Fruit fly (Drosophila melanogaster) whole organism, pupa: ENCODE results near the gene Rcd5.

Source experiments
- CG10348 ChIP-seq: fragments of 200-800 bp; sonication (Bioruptor generic); IDR thresholded peaks from 2 replicates; pipeline ENCODE4 v1.3.6; 2022; ENCODE audit warnings: missing biosample characterization, missing genetic modification characterization
- CG12605 ChIP-seq: fragments of 200-800 bp; sonication (Bioruptor generic); IDR thresholded peaks from 2 replicates; pipeline ENCODE4 v1.3.6; 2022; ENCODE audit warnings: missing biosample characterization, missing genetic modification characterization
- CG13204 ChIP-seq: fragments of 200-800 bp; sonication (Bioruptor generic); optimal IDR thresholded peaks from 2 replicates; lab custom pipeline; 2018; ENCODE audit warnings: missing biosample characterization, mild to moderate bottlenecking, missing genetic modification characterization, moderate library complexity
- CG14655 ChIP-seq: fragments of 200-800 bp; sonication (Bioruptor generic); optimal IDR thresholded peaks from 3 replicates; lab custom pipeline; 2017; ENCODE audit warnings: mild to moderate bottlenecking, missing biosample characterization, missing genetic modification reagents, missing genetic modification characterization
- CG15710 ChIP-seq: fragments of 200-800 bp; sonication (Bioruptor generic); optimal IDR thresholded peaks from 2 replicates; lab custom pipeline; 2018; ENCODE audit warnings: missing biosample characterization, mild to moderate bottlenecking, missing genetic modification characterization, moderate library complexity
- CG17806 ChIP-seq: fragments of 200-800 bp; sonication (Bioruptor generic); optimal IDR thresholded peaks from 2 replicates; lab custom pipeline; 2018; ENCODE audit warnings: missing biosample characterization, mild to moderate bottlenecking, missing genetic modification characterization, moderate library complexity
- CG32121 ChIP-seq: fragments of 200-800 bp; sonication (Bioruptor generic); IDR thresholded peaks from 2 replicates; pipeline ENCODE4 v1.3.6; 2022; ENCODE audit warnings: missing biosample characterization, missing genetic modification characterization
- CG34367 ChIP-seq: fragments of 200-800 bp; sonication (Bioruptor generic); optimal IDR thresholded peaks from 2 replicates; lab custom pipeline; 2018; ENCODE audit warnings: missing biosample characterization, mild to moderate bottlenecking, missing genetic modification characterization
- CG4496 ChIP-seq: fragments of 200-800 bp; sonication (Bioruptor generic); IDR thresholded peaks from 3 replicates; pipeline ENCODE4 v1.3.6; 2022; ENCODE audit warnings: missing biosample characterization, missing genetic modification characterization
- CG8159 ChIP-seq: fragments of 200-800 bp; sonication (Bioruptor generic); optimal IDR thresholded peaks from 3 replicates; lab custom pipeline; 2018; ENCODE audit warnings: missing biosample characterization, mild to moderate bottlenecking, missing genetic modification characterization, moderate library complexity
- CG8301 ChIP-seq: fragments of 200-800 bp; sonication (Bioruptor generic); optimal IDR thresholded peaks from 2 replicates; lab custom pipeline; 2018; ENCODE audit warnings: missing biosample characterization, mild to moderate bottlenecking, missing genetic modification characterization
- CG9948 ChIP-seq: fragments of 200-800 bp; sonication (Bioruptor generic); optimal IDR thresholded peaks from 2 replicates; lab custom pipeline; 2018; ENCODE audit warnings: missing biosample characterization, mild to moderate bottlenecking, missing genetic modification characterization, moderate library complexity
- D1 ChIP-seq: fragments of 200-800 bp; sonication (Bioruptor generic); optimal IDR thresholded peaks from 2 replicates; lab custom pipeline; 2018; ENCODE audit warnings: missing biosample characterization, mild to moderate bottlenecking, missing genetic modification characterization, moderate library complexity
- EcR ChIP-seq: fragments of 200-800 bp; sonication (Bioruptor generic); optimal IDR thresholded peaks from 3 replicates; lab custom pipeline; 2019; ENCODE audit warnings: missing biosample characterization, missing genetic modification characterization, mild to moderate bottlenecking, moderate library complexity, missing genetic modification reagents
- Ets98B ChIP-seq: fragments of 200-800 bp; sonication (Bioruptor generic); IDR thresholded peaks from 2 replicates; pipeline ENCODE4 v1.3.6; 2022; ENCODE audit warnings: missing biosample characterization, missing genetic modification characterization
- Pif1A ChIP-seq: fragments of 200-800 bp; sonication (Bioruptor generic); optimal IDR thresholded peaks from 3 replicates; lab custom pipeline; 2016; ENCODE audit warnings: missing biosample characterization, missing genetic modification characterization
- Pif1B ChIP-seq: fragments of 200-800 bp; sonication (Bioruptor generic); optimal IDR thresholded peaks from 3 replicates; lab custom pipeline; 2016; ENCODE audit warnings: missing biosample characterization, missing genetic modification characterization
- Snoo ChIP-seq: fragments of 200-800 bp; sonication (Bioruptor generic); optimal IDR thresholded peaks from 3 replicates; lab custom pipeline; 2017; ENCODE audit warnings: missing biosample characterization, mild to moderate bottlenecking, missing genetic modification characterization, inconsistent platforms
- fd96Ca ChIP-seq: fragments of 200-800 bp; sonication (Bioruptor generic); IDR thresholded peaks from 3 replicates; pipeline ENCODE4 v1.3.6; 2022; ENCODE audit warnings: missing biosample characterization, missing genetic modification characterization
- gl ChIP-seq: fragments of 200-800 bp; sonication (Bioruptor generic); optimal IDR thresholded peaks from 2 replicates; lab custom pipeline; 2018; ENCODE audit warnings: missing biosample characterization, mild to moderate bottlenecking, missing genetic modification characterization
- rn ChIP-seq: fragments of 200-800 bp; sonication (Bioruptor generic); IDR thresholded peaks from 2 replicates; pipeline ENCODE4 v1.3.6; 2022; ENCODE audit warnings: missing biosample characterization, missing genetic modification characterization

The Rcd5 gene

DNA sequence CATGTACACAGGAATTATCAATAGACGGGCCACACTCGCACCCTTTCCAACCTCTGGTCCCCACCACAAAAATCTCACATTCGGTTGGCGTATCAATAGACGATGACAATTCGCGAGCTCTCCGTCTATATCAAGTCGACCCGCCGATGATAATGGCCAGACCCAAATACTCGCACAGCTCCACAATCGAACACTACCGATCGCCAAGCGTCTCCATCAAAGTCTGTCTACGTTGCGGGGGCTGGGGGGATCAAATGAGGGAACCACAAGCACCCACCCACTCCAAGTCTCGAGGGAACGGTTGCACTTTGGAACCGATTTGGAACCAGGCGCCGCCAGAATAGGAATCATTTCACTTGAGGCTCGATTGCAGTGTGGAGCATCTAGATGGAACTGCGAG, 28.0 kb downstream of the Rcd5 start:
- TF ChIP-seq CG4496 (GFP tag; lab: Robert Waterston, UW) (peak; percentile 43; the same call in 1 of the 3 replicates), fd96Ca (GFP tag; lab: Robert Waterston, UW) (peak; percentile 56; the same call in 2 of the 3 replicates), Pif1B (GFP tag; lab: Kevin White, UChicago) (no peak), CG34367 (tag; lab: Kevin White, UChicago) (no peak), CG32121 (GFP tag; lab: Robert Waterston, UW) (peak; percentile 64), CG12605 (GFP tag; lab: Robert Waterston, UW) (peak; percentile 62), Ets98B (peak; percentile 42)

DNA sequence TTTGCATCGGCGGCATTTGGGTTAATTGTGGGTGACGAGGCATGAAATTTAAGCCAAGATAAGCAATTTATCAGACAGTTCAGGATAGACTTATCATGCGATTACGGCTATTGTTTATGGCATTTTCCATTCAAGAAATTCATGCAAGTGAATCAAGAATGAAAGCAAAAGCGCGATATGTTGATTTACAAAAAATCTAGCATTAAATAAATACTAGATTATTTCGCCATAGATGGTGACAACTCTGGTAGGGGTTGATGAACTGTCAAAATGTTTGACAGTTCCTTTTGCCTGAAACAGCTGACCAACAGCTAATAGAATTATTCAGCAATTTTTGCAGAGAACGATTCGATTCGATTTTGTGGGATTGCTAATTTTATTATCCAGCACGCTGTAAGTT, 28.7 kb downstream of the Rcd5 start, which contains the start of gene CG32259:
CG32259 (plus strand) TSS at position 301 of the 400 bp plus-strand sequence.
- TF ChIP-seq Snoo (tag; lab: Kevin White, UChicago) = no peak
- no peak for TF ChIP-seq rn (GFP tag; lab: Robert Waterston, UW)
- TF ChIP-seq CG14655 = no peak
- no peak for TF ChIP-seq EcR (GFP tag; lab: Kevin White, UChicago)
- TF ChIP-seq CG4496 (GFP tag; lab: Robert Waterston, UW) = no peak
- no peak for TF ChIP-seq CG8159
- no peak for TF ChIP-seq CG12605 (GFP tag; lab: Robert Waterston, UW)
- TF ChIP-seq CG15710 (tag; lab: Kevin White, UChicago) = no peak
- no peak for TF ChIP-seq CG34367 (tag; lab: Kevin White, UChicago)
- no peak for TF ChIP-seq CG10348 (GFP tag; lab: Robert Waterston, UW)
- TF ChIP-seq CG8301 (tag; lab: Kevin White, UChicago) = no peak
- TF ChIP-seq Ets98B = no peak
- TF ChIP-seq CG17806 (tag; lab: Kevin White, UChicago) = no peak
- TF ChIP-seq gl (tag; lab: Kevin White, UChicago) = no peak
- no peak for TF ChIP-seq Pif1B (GFP tag; lab: Kevin White, UChicago)
- TF ChIP-seq D1 (tag; lab: Kevin White, UChicago) = no peak
- TF ChIP-seq Pif1A (GFP tag; lab: Kevin White, UChicago) = no peak
- TF ChIP-seq fd96Ca (GFP tag; lab: Robert Waterston, UW) = no peak
- TF ChIP-seq CG32121 (GFP tag; lab: Robert Waterston, UW) = no peak

DNA sequence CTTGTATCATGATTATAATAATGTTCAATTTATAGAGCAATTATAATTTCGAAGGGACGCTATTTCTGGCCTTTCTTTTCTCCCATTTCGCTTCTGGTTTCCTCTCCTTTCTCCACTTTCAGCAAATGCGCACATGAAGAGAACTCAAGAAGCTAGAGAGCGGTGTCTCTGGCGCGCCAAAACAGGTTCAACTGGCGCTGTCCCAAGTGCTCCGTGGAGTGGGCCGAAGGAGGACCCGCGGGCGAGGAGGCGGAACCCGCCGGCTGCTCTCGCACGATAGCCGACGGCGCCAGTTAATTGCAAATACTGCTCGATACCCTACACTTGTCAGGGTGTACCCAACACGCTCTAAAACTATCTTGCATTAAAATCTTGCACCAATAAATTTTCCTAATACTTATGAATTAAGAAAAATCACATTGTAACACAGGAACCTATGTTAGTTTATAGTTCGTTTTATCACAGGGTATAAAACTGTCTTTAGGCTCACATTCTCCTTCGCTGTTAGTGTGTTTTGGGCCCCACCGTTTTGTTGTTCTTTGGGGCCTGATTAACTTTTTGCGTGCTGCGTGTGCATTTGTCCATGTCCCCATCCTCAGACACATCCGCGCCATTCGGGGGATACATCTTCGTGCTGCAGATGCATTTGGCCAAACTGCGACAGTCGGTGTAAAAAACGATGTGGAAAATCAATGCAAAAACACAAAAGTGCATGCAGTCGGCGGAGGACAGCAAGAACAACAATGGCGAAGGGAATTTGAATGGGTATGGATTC, 30.1 kb downstream of the Rcd5 start:
- TF ChIP-seq CG9948 (tag; lab: Kevin White, UChicago) = peak; percentile 98
- peak; percentile 96 for TF ChIP-seq CG8159
- TF ChIP-seq Ets98B = peak; percentile 99
- peak; percentile 98 for TF ChIP-seq CG17806 (tag; lab: Kevin White, UChicago)
- TF ChIP-seq CG10348 (GFP tag; lab: Robert Waterston, UW) = peak; percentile 95
- peak; percentile 99 for TF ChIP-seq CG32121 (GFP tag; lab: Robert Waterston, UW)
- TF ChIP-seq gl (tag; lab: Kevin White, UChicago) = peak; percentile 94
- peak; percentile 91 for TF ChIP-seq Snoo (tag; lab: Kevin White, UChicago)
- peak; percentile 99 for TF ChIP-seq CG4496 (GFP tag; lab: Robert Waterston, UW)
- peak; percentile 54 for TF ChIP-seq EcR (GFP tag; lab: Kevin White, UChicago)
- peak; percentile 98 for TF ChIP-seq CG12605 (GFP tag; lab: Robert Waterston, UW)
- peak; percentile 96 for TF ChIP-seq CG13204
- peak; percentile 98 for TF ChIP-seq CG15710 (tag; lab: Kevin White, UChicago)
- TF ChIP-seq Pif1A (GFP tag; lab: Kevin White, UChicago) = peak; percentile 97
- peak; percentile 99 for TF ChIP-seq fd96Ca (GFP tag; lab: Robert Waterston, UW)
- peak; percentile 70 for TF ChIP-seq D1 (tag; lab: Kevin White, UChicago)
- TF ChIP-seq CG8301 (tag; lab: Kevin White, UChicago) = peak; percentile 99
- TF ChIP-seq CG34367 (tag; lab: Kevin White, UChicago) = peak; percentile 97
- peak; percentile 96 for TF ChIP-seq rn (GFP tag; lab: Robert Waterston, UW)
- peak; percentile 95 for TF ChIP-seq Pif1B (GFP tag; lab: Kevin White, UChicago)
- peak; percentile 98 for TF ChIP-seq CG14655

DNA sequence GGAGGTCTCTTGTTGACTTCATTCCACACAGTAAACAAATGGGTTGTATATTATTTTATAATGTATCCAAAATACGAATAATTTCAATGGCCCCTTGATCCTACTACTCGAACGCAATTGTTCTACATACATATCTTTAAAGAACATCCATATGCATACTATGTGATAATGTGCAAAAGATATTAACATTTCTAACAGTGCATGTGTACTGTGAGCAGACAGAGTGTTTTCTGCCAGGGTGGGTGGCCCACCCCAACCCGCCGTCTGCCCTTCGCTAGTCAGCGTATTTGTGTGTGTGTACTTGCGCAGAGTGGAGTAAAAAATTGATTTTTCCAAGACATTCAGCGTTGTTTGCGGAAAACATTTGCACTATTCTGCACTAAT, 30.7 kb downstream of the Rcd5 start:
- TF ChIP-seq CG8159 (peak; percentile 91), Pif1A (GFP tag; lab: Kevin White, UChicago) (peak; percentile 70), rn (GFP tag; lab: Robert Waterston, UW) (peak; percentile 92), Ets98B (peak; percentile 94), CG4496 (GFP tag; lab: Robert Waterston, UW) (peak; percentile 97), CG17806 (tag; lab: Kevin White, UChicago) (peak; percentile 97), CG9948 (tag; lab: Kevin White, UChicago) (peak; percentile 91), gl (tag; lab: Kevin White, UChicago) (peak; percentile 91), Pif1B (GFP tag; lab: Kevin White, UChicago) (peak; percentile 77), CG12605 (GFP tag; lab: Robert Waterston, UW) (peak; percentile 92), EcR (GFP tag; lab: Kevin White, UChicago) (no peak), CG10348 (GFP tag; lab: Robert Waterston, UW) (peak; percentile 77), CG32121 (GFP tag; lab: Robert Waterston, UW) (peak; percentile 85), CG8301 (tag; lab: Kevin White, UChicago) (peak; percentile 89), fd96Ca (GFP tag; lab: Robert Waterston, UW) (peak; percentile 92), D1 (tag; lab: Kevin White, UChicago) (peak; percentile 34), Snoo (tag; lab: Kevin White, UChicago) (no peak), CG34367 (tag; lab: Kevin White, UChicago) (peak; percentile 94), CG13204 (no peak), CG15710 (tag; lab: Kevin White, UChicago) (peak; percentile 84), CG14655 (peak; percentile 83)
- TF ChIP-seq, all 21 proteins: peak for 18
